ENCODE assay signal across 5 worm cellular contexts in genomic region chrII:10389776-10390175, ce11.
TF ChIP-seq lines count a peak whose summit lies in the region.

No protein-coding gene starts in this region.

TF ChIP-seq in whole organism, L1 larva, 84 proteins besides CTCF, POLR2A, EP300 and RAD21 (continued from another document and continues in another):
- TF ChIP-seq blmp-1 (tag; optimal IDR thresholded peaks at IDR 0.05; lab: Kevin White, UChicago) (peak; percentile 32), C34B4.2 (tag; optimal IDR thresholded peaks at IDR 0.05; lab: Kevin White, UChicago) (no peak), unc-86 (tag; optimal IDR thresholded peaks at IDR 0.05; lab: Kevin White, UChicago) (no peak), fkh-10 (GFP tag; optimal IDR thresholded peaks at IDR 0.05; lab: Kevin White, UChicago) (no peak), unc-98 (GFP tag; IDR thresholded peaks at IDR 0.05; lab: Robert Waterston, UW) (no peak), swsn-7 (tag; optimal IDR thresholded peaks at IDR 0.05; lab: Kevin White, UChicago) (peak; percentile 17), skn-1 (tag; optimal IDR thresholded peaks at IDR 0.05; lab: Kevin White, UChicago) (no peak), nhr-76 (tag; optimal IDR thresholded peaks at IDR 0.05; lab: Kevin White, UChicago) (no peak), sup-37 (GFP tag; optimal IDR thresholded peaks at IDR 0.05; lab: Kevin White, UChicago) (no peak), hlh-17 (GFP tag; optimal IDR thresholded peaks at IDR 0.05; lab: Kevin White, UChicago; ENCODE audit: borderline replicate concordance) (no peak), nhr-71 (tag; optimal IDR thresholded peaks at IDR 0.05; lab: Kevin White, UChicago) (peak; percentile 55), nhr-28 (tag; optimal IDR thresholded peaks at IDR 0.05; lab: Kevin White, UChicago) (no peak), pqm-1 (tag; optimal IDR thresholded peaks at IDR 0.05; lab: Kevin White, UChicago) (no peak), sptf-1 (tag; optimal IDR thresholded peaks at IDR 0.05; lab: Kevin White, UChicago) (no peak), ceh-90 (tag; optimal IDR thresholded peaks at IDR 0.05; lab: Kevin White, UChicago) (no peak), lin-39 (tag; optimal IDR thresholded peaks at IDR 0.05; lab: Kevin White, UChicago) (no peak), pax-3 (tag; optimal IDR thresholded peaks at IDR 0.05; lab: Kevin White, UChicago) (no peak), fos-1 (tag; optimal IDR thresholded peaks at IDR 0.05; lab: Kevin White, UChicago) (no peak), jun-1 (tag; optimal IDR thresholded peaks at IDR 0.05; lab: Kevin White, UChicago) (peak; percentile 51), egl-27 (tag; optimal IDR thresholded peaks at IDR 0.05; lab: Kevin White, UChicago) (no peak), unc-30 (tag; optimal IDR thresholded peaks at IDR 0.05; lab: Kevin White, UChicago) (no peak), nhr-84 (tag; optimal IDR thresholded peaks at IDR 0.05; lab: Kevin White, UChicago) (no peak), pag-3 (tag; optimal IDR thresholded peaks at IDR 0.05; lab: Kevin White, UChicago; ENCODE audit: borderline replicate concordance, insufficient read depth) (no peak), alr-1 (tag; optimal IDR thresholded peaks at IDR 0.05; lab: Kevin White, UChicago; ENCODE audit: borderline replicate concordance) (no peak), lin-13 (GFP tag; optimal IDR thresholded peaks at IDR 0.05; lab: Kevin White, UChicago) (no peak), sox-4 (tag; optimal IDR thresholded peaks at IDR 0.05; lab: Kevin White, UChicago) (no peak), lsy-2 (tag; optimal IDR thresholded peaks at IDR 0.05; lab: Kevin White, UChicago) (peak in 1 of 2 experiments; percentile 25)

TF ChIP-seq in whole organism, L2 larva, 48 proteins besides CTCF, POLR2A, EP300 and RAD21 (continued from another document):
- TF ChIP-seq sma-9 (GFP tag; optimal IDR thresholded peaks at IDR 0.05; lab: Kevin White, UChicago) (peak; percentile 82), sma-9 (tag; optimal IDR thresholded peaks at IDR 0.05; lab: Kevin White, UChicago) (no peak)

TF ChIP-seq in whole organism, L3 larva, 47 proteins besides CTCF, POLR2A, EP300 and RAD21 (continued from another document):
- TF ChIP-seq lsy-12 (tag; optimal IDR thresholded peaks at IDR 0.05; lab: Kevin White, UChicago) (no peak), ztf-4 (tag; optimal IDR thresholded peaks at IDR 0.05; lab: Kevin White, UChicago) (no peak), ceh-9 (tag; optimal IDR thresholded peaks at IDR 0.05; lab: Kevin White, UChicago) (no peak), fkh-2 (tag; optimal IDR thresholded peaks at IDR 0.05; lab: Kevin White, UChicago) (no peak), lin-39 (tag; optimal IDR thresholded peaks at IDR 0.05; lab: Kevin White, UChicago) (no peak), nhr-237 (tag; optimal IDR thresholded peaks at IDR 0.05; lab: Kevin White, UChicago) (no peak), snpc-4 (tag; optimal IDR thresholded peaks at IDR 0.05; lab: Kevin White, UChicago) (no peak), fkh-10 (GFP tag; optimal IDR thresholded peaks at IDR 0.05; lab: Kevin White, UChicago) (no peak), elt-3 (tag; optimal IDR thresholded peaks at IDR 0.05; lab: Kevin White, UChicago) (no peak), daf-12 (tag; optimal IDR thresholded peaks at IDR 0.05; lab: Kevin White, UChicago) (no peak), elt-1 (tag; optimal IDR thresholded peaks at IDR 0.05; lab: Kevin White, UChicago) (no peak), egl-27 (tag; optimal IDR thresholded peaks at IDR 0.05; lab: Kevin White, UChicago) (no peak), zag-1 (tag; optimal IDR thresholded peaks at IDR 0.05; lab: Kevin White, UChicago) (no peak), jun-1 (tag; optimal IDR thresholded peaks at IDR 0.05; lab: Kevin White, UChicago) (peak; percentile 75), eor-1 (tag; optimal IDR thresholded peaks at IDR 0.05; lab: Kevin White, UChicago) (no peak), nhr-28 (tag; optimal IDR thresholded peaks at IDR 0.05; lab: Kevin White, UChicago) (no peak), aly-2 (tag; optimal IDR thresholded peaks at IDR 0.05; lab: Kevin White, UChicago) (no peak), R02D3.7 (tag; optimal IDR thresholded peaks at IDR 0.05; lab: Kevin White, UChicago) (no peak), nhr-25 (tag; optimal IDR thresholded peaks at IDR 0.05; lab: Kevin White, UChicago) (peak; percentile 56), nhr-43 (tag; optimal IDR thresholded peaks at IDR 0.05; lab: Kevin White, UChicago; ENCODE audit: poor library complexity, severe bottlenecking) (peak; percentile 60), nhr-77 (tag; optimal IDR thresholded peaks at IDR 0.05; lab: Kevin White, UChicago) (no peak), sea-2 (GFP tag; optimal IDR thresholded peaks at IDR 0.05; lab: Kevin White, UChicago) (no peak), ama-1 (optimal IDR thresholded peaks at IDR 0.05; lab: Kevin White, UChicago) (peak; percentile 75), mml-1 (tag; optimal IDR thresholded peaks at IDR 0.05; lab: Kevin White, UChicago) (peak; percentile 53), egl-5 (tag; optimal IDR thresholded peaks at IDR 0.05; lab: Kevin White, UChicago) (no peak), ceh-82 (tag; optimal IDR thresholded peaks at IDR 0.05; lab: Kevin White, UChicago) (no peak), ceh-28 (tag; optimal IDR thresholded peaks at IDR 0.05; lab: Kevin White, UChicago) (no peak), pha-4 (tag; optimal IDR thresholded peaks at IDR 0.05; lab: Kevin White, UChicago) (peak; percentile 69), ztf-11 (tag; optimal IDR thresholded peaks at IDR 0.05; lab: Kevin White, UChicago) (no peak), nhr-23 (tag; optimal IDR thresholded peaks at IDR 0.05; lab: Kevin White, UChicago) (peak; percentile 19)

TF ChIP-seq in whole organism, L4 larva, 104 proteins besides CTCF, POLR2A, EP300 and RAD21 (continued from another document):
- TF ChIP-seq zip-2 (tag; optimal IDR thresholded peaks at IDR 0.05; lab: Kevin White, UChicago), result peak; percentile 17
- TF ChIP-seq hmg-1.1 (GFP tag; IDR thresholded peaks at IDR 0.05; lab: Robert Waterston, UW), result no peak
- peak; percentile 75 for TF ChIP-seq nhr-48 (tag; optimal IDR thresholded peaks at IDR 0.05; lab: Kevin White, UChicago)
- TF ChIP-seq pha-4 (GFP tag; IDR thresholded peaks at IDR 0.05; lab: Robert Waterston, UW), result peak; percentile 24; the same call in 1 of the 2 replicates
- peak; percentile 15 for TF ChIP-seq pha-4 (tag; optimal IDR thresholded peaks at IDR 0.05; lab: Kevin White, UChicago)
- TF ChIP-seq lim-7 (GFP tag; IDR thresholded peaks at IDR 0.05; lab: Robert Waterston, UW), result peak; percentile 11; the same call in 1 of the 2 replicates
- no peak for TF ChIP-seq daf-12 (tag; optimal IDR thresholded peaks at IDR 0.05; lab: Kevin White, UChicago)
- no peak for TF ChIP-seq dmd-8 (GFP tag; IDR thresholded peaks at IDR 0.05; lab: Robert Waterston, UW)
- peak; percentile 93 for TF ChIP-seq dmd-6 (GFP tag; IDR thresholded peaks at IDR 0.05; lab: Robert Waterston, UW)
- peak; percentile 26; the same call in 1 of the 2 replicates for TF ChIP-seq set-16 (GFP tag; IDR thresholded peaks at IDR 0.05; lab: Robert Waterston, UW)
- peak; percentile 87 for TF ChIP-seq tra-1 (GFP tag; IDR thresholded peaks at IDR 0.05; lab: Robert Waterston, UW)
- TF ChIP-seq mxl-2 (GFP tag; conservative IDR thresholded peaks at IDR 0.05; lab: Robert Waterston, UW), result peak; percentile 85
- TF ChIP-seq mxl-3 (GFP tag; optimal IDR thresholded peaks at IDR 0.05; lab: Kevin White, UChicago), result peak; percentile 93
- no peak for TF ChIP-seq sdz-12 (GFP tag; optimal IDR thresholded peaks at IDR 0.05; lab: Kevin White, UChicago)
- TF ChIP-seq T20F7.1 (GFP tag; optimal IDR thresholded peaks at IDR 0.05; lab: Kevin White, UChicago), result no peak
- TF ChIP-seq php-3 (GFP tag; IDR thresholded peaks at IDR 0.05; lab: Robert Waterston, UW), result peak; percentile 85
- TF ChIP-seq aha-1 (tag; lab: Kevin White, UChicago), result peak; percentile 98
- TF ChIP-seq nhr-237 (tag; optimal IDR thresholded peaks at IDR 0.05; lab: Kevin White, UChicago), result no peak
- TF ChIP-seq lin-1 (GFP tag; IDR thresholded peaks at IDR 0.05; lab: Robert Waterston, UW), result peak; percentile 82
- TF ChIP-seq lir-3 (tag; optimal IDR thresholded peaks at IDR 0.05; lab: Kevin White, UChicago), result no peak
- peak; percentile 88 for TF ChIP-seq nhr-28 (tag; optimal IDR thresholded peaks at IDR 0.05; lab: Kevin White, UChicago)
- peak; percentile 41 for TF ChIP-seq gei-8 (GFP tag; optimal IDR thresholded peaks at IDR 0.05; lab: Kevin White, UChicago)
- TF ChIP-seq ama-1 (optimal IDR thresholded peaks at IDR 0.05; lab: Kevin White, UChicago), result peak; percentile 56
- TF ChIP-seq T26A8.4 (GFP tag; IDR thresholded peaks at IDR 0.05; lab: Robert Waterston, UW), result peak; percentile 67
- TF ChIP-seq arid-1 (GFP tag; conservative IDR thresholded peaks at IDR 0.05; lab: Robert Waterston, UW), result 0 out of 2 replicates have a peak, but pooled peaks have one; percentile 31
- TF ChIP-seq saeg-2 (GFP tag; IDR thresholded peaks at IDR 0.05; lab: Robert Waterston, UW), result no peak
- no peak for TF ChIP-seq attf-4 (tag; optimal IDR thresholded peaks at IDR 0.05; lab: Kevin White, UChicago)
- TF ChIP-seq lin-13 (GFP tag; optimal IDR thresholded peaks at IDR 0.05; lab: Kevin White, UChicago), result no peak
- TF ChIP-seq hif-1 (tag; optimal IDR thresholded peaks at IDR 0.05; lab: Kevin White, UChicago), result peak; percentile 13 to 23
- peak; percentile 28; the same call in 1 of the 2 replicates for TF ChIP-seq ctbp-1 (GFP tag; IDR thresholded peaks at IDR 0.05; lab: Robert Waterston, UW)
- TF ChIP-seq cey-2 (tag; optimal IDR thresholded peaks at IDR 0.05; lab: Kevin White, UChicago; ENCODE audit: borderline replicate concordance, insufficient read depth), result peak; percentile 52
- TF ChIP-seq ztf-11 (tag; optimal IDR thresholded peaks at IDR 0.05; lab: Kevin White, UChicago), result no peak
- peak; percentile 79 for TF ChIP-seq dve-1 (tag; optimal IDR thresholded peaks at IDR 0.05; lab: Kevin White, UChicago; ENCODE audit: insufficient read depth)
- peak in 1 of 2 experiments; percentile 69 for TF ChIP-seq mdl-1 (tag; optimal IDR thresholded peaks at IDR 0.05; lab: Kevin White, UChicago)
- TF ChIP-seq hlh-11 (tag; optimal IDR thresholded peaks at IDR 0.05; lab: Kevin White, UChicago), result peak; percentile 94
- TF ChIP-seq fos-1 (tag; optimal IDR thresholded peaks at IDR 0.05; lab: Kevin White, UChicago), result no peak
- TF ChIP-seq egl-43 (GFP tag; IDR thresholded peaks at IDR 0.05; lab: Robert Waterston, UW), result no peak
- TF ChIP-seq mep-1 (tag; optimal IDR thresholded peaks at IDR 0.05; lab: Kevin White, UChicago), result peak; percentile 45
- peak in 1 of 2 experiments; percentile 34 for TF ChIP-seq daf-16 (GFP tag; optimal IDR thresholded peaks at IDR 0.05; lab: Kevin White, UChicago)
- peak; percentile 89 for TF ChIP-seq daf-16 (tag; optimal IDR thresholded peaks at IDR 0.05; lab: Kevin White, UChicago)
TF ChIP-seq in whole organism, L4 larva: peak in this region for 33.

TF ChIP-seq in whole organism, young adult, 124 proteins besides CTCF, POLR2A, EP300 and RAD21 (continued from another document):
- TF ChIP-seq egl-18 (GFP tag; IDR thresholded peaks at IDR 0.05; lab: Robert Waterston, UW) (no peak), Y53G8AR.9 (GFP tag; conservative IDR thresholded peaks at IDR 0.05; lab: Robert Waterston, UW) (no peak), pbrm-1 (GFP tag; IDR thresholded peaks at IDR 0.05; lab: Robert Waterston, UW) (0 out of 2 replicates have a peak, but pooled peaks have one; percentile 13), dox-1 (GFP tag; IDR thresholded peaks at IDR 0.05; lab: Robert Waterston, UW) (peak; percentile 59), madf-10 (tag; optimal IDR thresholded peaks at IDR 0.05; lab: Kevin White, UChicago) (peak; percentile 41), cebp-1 (GFP tag; IDR thresholded peaks at IDR 0.05; lab: Robert Waterston, UW) (no peak), cebp-1 (tag; optimal IDR thresholded peaks at IDR 0.05; lab: Kevin White, UChicago) (peak; percentile 52), let-526 (GFP tag; IDR thresholded peaks at IDR 0.05; lab: Robert Waterston, UW) (peak; percentile 56; the same call in 1 of the 2 replicates), D2030.7 (GFP tag; IDR thresholded peaks at IDR 0.05; lab: Robert Waterston, UW) (no peak), xnd-1 (tag; optimal IDR thresholded peaks at IDR 0.05; lab: Kevin White, UChicago) (no peak), cebp-2 (GFP tag; IDR thresholded peaks at IDR 0.05; lab: Robert Waterston, UW) (0 out of 2 replicates have a peak, but pooled peaks have one; percentile 81), madf-6 (GFP tag; IDR thresholded peaks at IDR 0.05; lab: Robert Waterston, UW) (0 out of 2 replicates have a peak, but pooled peaks have one; percentile 15), ceh-27 (GFP tag; optimal IDR thresholded peaks at IDR 0.05; lab: Kevin White, UChicago) (peak; percentile 48), ets-4 (GFP tag; optimal IDR thresholded peaks at IDR 0.05; lab: Kevin White, UChicago) (peak; percentile 57), B0261.1 (tag; optimal IDR thresholded peaks at IDR 0.05; lab: Kevin White, UChicago) (no peak)
